Fruit fly (Drosophila melanogaster) whole organism, adult: ENCODE results near the gene CG13887.

Source experiments
- CG7045 ChIP-seq: fragments of 200-800 bp; sonication (Bioruptor generic); optimal IDR thresholded peaks from 2 replicates; lab custom pipeline; 2017; ENCODE audit warnings: missing biosample characterization, mild to moderate bottlenecking, missing genetic modification characterization
- Hr96 ChIP-seq: fragments of 200-800 bp; sonication (Bioruptor generic); optimal IDR thresholded peaks from 2 replicates; lab custom pipeline; 2016; ENCODE audit warnings: missing biosample characterization, missing genetic modification characterization

- TF ChIP-seq Hr96 (GFP tag; lab: Kevin White, UChicago) (no peak), CG7045 (GFP tag; lab: Kevin White, UChicago) (no peak)
Observed at dm6 chr3L:871713-872112, 34.1 kb downstream of the CG13887 start, which contains the start of gene Usp10.
